Worm (Caenorhabditis elegans): ENCODE measurements around the gene asps-1.
A peak's percentile ranks its signal among the peaks of the same experiment; 100 is the strongest.

Gene asps-1

ce11 chrV:10273837-10274236, 43.4 kb downstream of the asps-1 start (continued):
- TF ChIP-seq hlh-30 (tag; optimal IDR thresholded peaks at IDR 0.05; ENCODE audit: insufficient read depth): no peak
- TF ChIP-seq dve-1 (tag; optimal IDR thresholded peaks at IDR 0.05): no peak

- TF ChIP-seq unc-86 (tag; optimal IDR thresholded peaks at IDR 0.05): no peak
- TF ChIP-seq ceh-24 (tag; optimal IDR thresholded peaks at IDR 0.05): no peak
- no peak for TF ChIP-seq nhr-232 (tag; optimal IDR thresholded peaks at IDR 0.05)
- TF ChIP-seq T23F11.4 (GFP tag; optimal IDR thresholded peaks at IDR 0.05): no peak
- no peak for TF ChIP-seq sdc-2 (tag; optimal IDR thresholded peaks at IDR 0.05)
- TF ChIP-seq ets-4 (tag; optimal IDR thresholded peaks at IDR 0.05): no peak
- TF ChIP-seq nhr-11 (tag; optimal IDR thresholded peaks at IDR 0.05): no peak
- TF ChIP-seq pqm-1 (tag; optimal IDR thresholded peaks at IDR 0.05): no peak
- TF ChIP-seq ceh-31 (tag; optimal IDR thresholded peaks at IDR 0.05): no peak
- no peak for TF ChIP-seq ref-2 (tag; optimal IDR thresholded peaks at IDR 0.05)
- no peak for TF ChIP-seq pag-3 (tag; optimal IDR thresholded peaks at IDR 0.05; ENCODE audit: borderline replicate concordance)
- TF ChIP-seq ama-1 (optimal IDR thresholded peaks at IDR 0.05): no peak
- no peak for TF ChIP-seq pha-4 (tag; optimal IDR thresholded peaks at IDR 0.05)
- TF ChIP-seq ahr-1 (tag; optimal IDR thresholded peaks at IDR 0.05): no peak
- no peak for TF ChIP-seq syd-9 (tag; optimal IDR thresholded peaks at IDR 0.05)
- TF ChIP-seq hlh-13 (GFP tag; optimal IDR thresholded peaks at IDR 0.05): no peak
- TF ChIP-seq sox-4 (tag; optimal IDR thresholded peaks at IDR 0.05): no peak
- no peak for TF ChIP-seq dve-1 (tag; optimal IDR thresholded peaks at IDR 0.05)
These were observed 47.0 kb downstream of the asps-1 start, which contains the start of gene ric-4 for ce11 chrV:10270214-10270613. TSS of gene ric-4 (minus strand) at chrV:10270314.

ce11 chrV:10266050-10266449, 51.1 kb downstream of the asps-1 start:
- no peak for TF ChIP-seq ceh-22 (tag; optimal IDR thresholded peaks at IDR 0.05)
- TF ChIP-seq unc-42 (tag; optimal IDR thresholded peaks at IDR 0.05): peak; percentile 73
